Worm (Caenorhabditis elegans) whole organism, L1 larva: ENCODE results near the gene K02D10.8.

Experiments
- F16B12.6 ChIP-seq: fragments of 150-350 bp; optimal IDR thresholded peaks from 2 replicates; lab custom pipeline; 2014; ENCODE audit warnings: missing biosample characterization, missing genetic modification characterization
- Y116A8C.19 ChIP-seq: sonication (generic microtip); optimal IDR thresholded peaks from 2 replicates; lab custom pipeline; 2016; ENCODE audit warnings: missing compliant biosample characterization, missing genetic modification characterization, borderline replicate concordance
- aha-1 ChIP-seq: fragments of 150-350 bp; optimal IDR thresholded peaks from 2 replicates; lab custom pipeline; 2014; ENCODE audit warnings: missing biosample characterization, missing genetic modification characterization
- alr-1 ChIP-seq: fragments of 200-800 bp; sonication (Bioruptor generic); optimal IDR thresholded peaks from 2 replicates; lab custom pipeline; 2018; ENCODE audit warnings: borderline replicate concordance, mild to moderate bottlenecking, missing genetic modification characterization, missing compliant biosample characterization
- blmp-1 ChIP-seq: fragments of 150-350 bp; optimal IDR thresholded peaks from 2 replicates; lab custom pipeline; 2014; ENCODE audit warnings: missing biosample characterization, missing genetic modification characterization
- ceh-82 ChIP-seq, 3 experiments: fragments of 150-350 bp in 1 of 3; sonication (generic microtip) in 2 of 3; optimal IDR thresholded peaks; 2 replicates each; lab custom pipeline; 2014 to 2017; ENCODE audit warnings: missing biosample characterization in 3 of 3, missing genetic modification characterization in 3 of 3
- ceh-88 ChIP-seq: fragments of 200-800 bp; sonication (Bioruptor generic); IDR thresholded peaks from 2 replicates; pipeline ENCODE4 v1.3.6; 2022; ENCODE audit warnings: missing genetic modification characterization, missing compliant biosample characterization
- ces-1 ChIP-seq: fragments of 150-350 bp; optimal IDR thresholded peaks from 2 replicates; lab custom pipeline; 2014; ENCODE audit warnings: missing biosample characterization, missing genetic modification reagents, missing genetic modification characterization
- efl-1 ChIP-seq, 4 experiments: fragments of 150-350 bp; optimal IDR thresholded peaks in 3 of 4; peaks in 1 of 4; 1 replicate in 1 of 4; 2 replicates in 3 of 4; lab custom pipeline; 2014; ENCODE audit warnings: missing biosample characterization in 2 of 4, missing genetic modification characterization in 2 of 4, missing genetic modification reagents in 2 of 4
- efl-3 ChIP-seq: fragments of 200-800 bp; sonication (Bioruptor generic); optimal IDR thresholded peaks from 2 replicates; lab custom pipeline; 2018; ENCODE audit warnings: mild to moderate bottlenecking, missing genetic modification characterization, missing compliant biosample characterization
- elt-2 ChIP-seq: sonication (generic microtip); optimal IDR thresholded peaks from 2 replicates; lab custom pipeline; 2016; ENCODE audit warnings: missing genetic modification characterization, mild to moderate bottlenecking, inconsistent platforms, missing compliant biosample characterization, missing genetic modification reagents
- elt-3 ChIP-seq, 6 experiments: fragments of 150-350 bp in 1 of 6; sonication (generic microtip); optimal IDR thresholded peaks; 2 replicates each; lab custom pipeline; 2017 to 2018; ENCODE audit warnings: missing biosample characterization in 6 of 6, missing genetic modification characterization in 6 of 6, inconsistent platforms in 1 of 6
- ets-5 ChIP-seq: fragments of 200-800 bp; sonication (Bioruptor generic); IDR thresholded peaks from 2 replicates; pipeline ENCODE4 v1.3.6; 2022; ENCODE audit warnings: missing genetic modification characterization, missing compliant biosample characterization
- fkh-10 ChIP-seq: sonication (generic microtip); optimal IDR thresholded peaks from 2 replicates; lab custom pipeline; 2017; ENCODE audit warnings: missing biosample characterization, missing genetic modification reagents, missing genetic modification characterization
- fkh-4 ChIP-seq: sonication (generic microtip); optimal IDR thresholded peaks from 2 replicates; lab custom pipeline; 2016; ENCODE audit warnings: missing compliant biosample characterization, missing genetic modification characterization, borderline replicate concordance
- fkh-8 ChIP-seq: sonication (generic microtip); optimal IDR thresholded peaks from 2 replicates; lab custom pipeline; 2016; ENCODE audit warnings: mild to moderate bottlenecking, missing genetic modification characterization, missing compliant biosample characterization
- fos-1 ChIP-seq: fragments of 150-350 bp; optimal IDR thresholded peaks from 2 replicates; lab custom pipeline; 2014; ENCODE audit warnings: missing biosample characterization, missing genetic modification characterization
- grh-1 ChIP-seq: fragments of 200-800 bp; sonication (Bioruptor generic); IDR thresholded peaks from 2 replicates; pipeline ENCODE4 v1.3.6; 2022; ENCODE audit warnings: missing genetic modification reagents, missing genetic modification characterization, missing compliant biosample characterization
- irx-1 ChIP-seq: sonication (generic microtip); optimal IDR thresholded peaks from 2 replicates; lab custom pipeline; 2016; ENCODE audit warnings: missing genetic modification characterization, missing compliant biosample characterization
- isw-1 ChIP-seq: fragments of 200-800 bp; sonication (Bioruptor generic); IDR thresholded peaks from 2 replicates; pipeline ENCODE4 v1.3.6; 2022; ENCODE audit warnings: missing genetic modification characterization, missing compliant biosample characterization
- lin-13 ChIP-seq: fragments of 150-350 bp; optimal IDR thresholded peaks from 2 replicates; lab custom pipeline; 2014; ENCODE audit warnings: missing biosample characterization, missing genetic modification reagents, missing genetic modification characterization
- lin-14 ChIP-seq: fragments of 200-800 bp; sonication (Bioruptor generic); optimal IDR thresholded peaks from 2 replicates; lab custom pipeline; 2018; ENCODE audit warnings: mild to moderate bottlenecking, missing genetic modification characterization, moderate library complexity, missing compliant biosample characterization
- lin-15B ChIP-seq: fragments of 150-350 bp; sonication (generic microtip); optimal IDR thresholded peaks from 3 replicates; lab custom pipeline; 2014; ENCODE audit warnings: missing biosample characterization, missing genetic modification characterization
- lin-39 ChIP-seq: fragments of 150-350 bp; optimal IDR thresholded peaks from 2 replicates; lab custom pipeline; 2014; ENCODE audit warnings: missing biosample characterization, missing genetic modification reagents, missing genetic modification characterization
- lsy-2 ChIP-seq, 2 experiments: fragments of 150-350 bp; optimal IDR thresholded peaks; 2 replicates each; lab custom pipeline; 2014; ENCODE audit warnings: missing biosample characterization in 2 of 2, missing genetic modification characterization in 2 of 2
- mab-9 ChIP-seq: fragments of 200-800 bp; sonication (Bioruptor generic); IDR thresholded peaks from 2 replicates; pipeline ENCODE4 v1.3.6; 2022; ENCODE audit warnings: missing genetic modification reagents, missing genetic modification characterization, missing compliant biosample characterization
- mdl-1 ChIP-seq, 2 experiments: fragments of 150-350 bp; optimal IDR thresholded peaks; 2 replicates each; lab custom pipeline; 2014 to 2017; ENCODE audit warnings: missing biosample characterization in 2 of 2, missing genetic modification characterization in 2 of 2, inconsistent platforms in 1 of 2
- mef-2 ChIP-seq: fragments of 150-350 bp; optimal IDR thresholded peaks from 2 replicates; lab custom pipeline; 2014; ENCODE audit warnings: missing biosample characterization, missing genetic modification characterization
- nhr-11 ChIP-seq: fragments of 150-350 bp; optimal IDR thresholded peaks from 2 replicates; lab custom pipeline; 2014; ENCODE audit warnings: missing biosample characterization, missing genetic modification characterization
- nhr-12 ChIP-seq: sonication (generic microtip); optimal IDR thresholded peaks from 2 replicates; lab custom pipeline; 2017; ENCODE audit warnings: missing biosample characterization, missing genetic modification characterization
- nhr-28 ChIP-seq: fragments of 150-350 bp; optimal IDR thresholded peaks from 2 replicates; lab custom pipeline; 2014; ENCODE audit warnings: missing biosample characterization, missing genetic modification characterization
- nhr-47 ChIP-seq: sonication (generic microtip); optimal IDR thresholded peaks from 2 replicates; lab custom pipeline; 2016; ENCODE audit warnings: mild to moderate bottlenecking, missing genetic modification characterization, moderate library complexity, missing compliant biosample characterization
- nhr-71 ChIP-seq: sonication (generic microtip); optimal IDR thresholded peaks from 2 replicates; lab custom pipeline; 2016; ENCODE audit warnings: mild to moderate bottlenecking, missing genetic modification characterization, moderate library complexity, missing compliant biosample characterization
- nhr-76 ChIP-seq: sonication (generic microtip); optimal IDR thresholded peaks from 2 replicates; lab custom pipeline; 2017; ENCODE audit warnings: missing biosample characterization, missing genetic modification characterization
- nhr-90 ChIP-seq: sonication (generic microtip); optimal IDR thresholded peaks from 2 replicates; lab custom pipeline; 2016; ENCODE audit warnings: mild to moderate bottlenecking, missing genetic modification characterization, missing compliant biosample characterization; ENCODE audit not compliant: poor library complexity
- pag-3 ChIP-seq: sonication (generic microtip); optimal IDR thresholded peaks from 2 replicates; lab custom pipeline; 2017; ENCODE audit warnings: missing genetic modification characterization, mild to moderate bottlenecking, missing compliant biosample characterization, antibody characterized with exemption, borderline replicate concordance; ENCODE audit not compliant: insufficient read depth
- rnt-1 ChIP-seq: sonication (generic microtip); optimal IDR thresholded peaks from 2 replicates; lab custom pipeline; 2016; ENCODE audit warnings: mild to moderate bottlenecking, missing genetic modification characterization, moderate library complexity, missing compliant biosample characterization
- snpc-4 ChIP-seq: fragments of 150-350 bp; optimal IDR thresholded peaks from 2 replicates; lab custom pipeline; 2014; ENCODE audit warnings: missing biosample characterization, missing genetic modification characterization
- snu-23 ChIP-seq: sonication (generic microtip); optimal IDR thresholded peaks from 2 replicates; lab custom pipeline; 2016; ENCODE audit warnings: missing genetic modification characterization, missing compliant biosample characterization
- tbx-2 ChIP-seq: sonication (generic microtip); optimal IDR thresholded peaks from 2 replicates; lab custom pipeline; 2016; ENCODE audit warnings: missing genetic modification characterization, missing compliant biosample characterization
- tlp-1 ChIP-seq: fragments of 150-350 bp; optimal IDR thresholded peaks from 2 replicates; lab custom pipeline; 2014; ENCODE audit warnings: missing biosample characterization, missing genetic modification characterization
- unc-130 ChIP-seq: fragments of 150-350 bp; optimal IDR thresholded peaks from 2 replicates; lab custom pipeline; 2017; ENCODE audit warnings: missing biosample characterization, missing genetic modification characterization, inconsistent platforms
- unc-98 ChIP-seq: fragments of 200-800 bp; sonication (Bioruptor generic); IDR thresholded peaks from 2 replicates; pipeline ENCODE4 v1.3.6; 2022; ENCODE audit warnings: missing genetic modification characterization, missing compliant biosample characterization
- vab-15 ChIP-seq: sonication (generic microtip); optimal IDR thresholded peaks from 2 replicates; lab custom pipeline; 2017; ENCODE audit warnings: missing genotype, mild to moderate bottlenecking, missing genetic modification characterization, missing compliant biosample characterization
- xbp-1 ChIP-seq: sonication (generic microtip); optimal IDR thresholded peaks from 2 replicates; lab custom pipeline; 2016; ENCODE audit warnings: missing genetic modification characterization, missing compliant biosample characterization
- zag-1 ChIP-seq: fragments of 150-350 bp; optimal IDR thresholded peaks from 2 replicates; lab custom pipeline; 2014; ENCODE audit warnings: missing biosample characterization, missing genetic modification characterization
- zip-4 ChIP-seq: fragments of 200-800 bp; sonication (Bioruptor generic); optimal IDR thresholded peaks from 2 replicates; lab custom pipeline; 2018; ENCODE audit warnings: mild to moderate bottlenecking, missing genetic modification characterization, moderate library complexity, missing compliant biosample characterization
- ztf-11 ChIP-seq, 2 experiments: sonication (generic microtip); optimal IDR thresholded peaks; 2 replicates each; lab custom pipeline; 2016 to 2017; ENCODE audit warnings: missing genetic modification characterization in 2 of 2, missing biosample characterization in 1 of 2, missing compliant biosample characterization in 1 of 2

Gene K02D10.8

ce11 chrIII:8794793-8795192 is 8.6 kb downstream of the K02D10.8 start (continued):
- TF ChIP-seq elt-2 (tag; lab: Kevin White, UChicago) (peak; percentile 30), ceh-88 (GFP tag; lab: Robert Waterston, UW) (peak; percentile 49; the same call in 1 of the 2 replicates), ceh-82 (tag; optimal IDR thresholded peaks at IDR 0.05; lab: Kevin White, UChicago) (peak; percentile 26 to 76 (median 54)), mab-9 (GFP tag; lab: Robert Waterston, UW) (no peak)

ce11 chrIII:8795595-8796141 is 9.5 kb downstream of the K02D10.8 start:
- TF ChIP-seq nhr-28 (tag; lab: Kevin White, UChicago), result peak; percentile 42
- TF ChIP-seq fos-1 (tag; lab: Kevin White, UChicago), result peak; percentile 92
- peak; percentile 75 for TF ChIP-seq zag-1 (tag; lab: Kevin White, UChicago)
- TF ChIP-seq mdl-1 (tag; optimal IDR thresholded peaks at IDR 0.05; lab: Kevin White, UChicago), result peak; percentile 50 to 96
- TF ChIP-seq lin-13 (GFP tag; lab: Kevin White, UChicago), result peak; percentile 97
- peak; percentile 41 for TF ChIP-seq nhr-12 (tag; lab: Kevin White, UChicago)
- peak; percentile 83 for TF ChIP-seq nhr-76
- TF ChIP-seq lin-39 (tag; lab: Kevin White, UChicago), result peak; percentile 89
- peak; percentile 82 for TF ChIP-seq fkh-10
- no peak for TF ChIP-seq tlp-1 (tag; lab: Kevin White, UChicago)
- TF ChIP-seq lsy-2 (tag; optimal IDR thresholded peaks at IDR 0.05; lab: Kevin White, UChicago), result peak; percentile 93 to 95
- peak; percentile 52 for TF ChIP-seq fkh-4
- TF ChIP-seq lin-14, result peak; percentile 100
- no peak for TF ChIP-seq ets-5
- no peak for TF ChIP-seq alr-1
- peak; percentile 12 for TF ChIP-seq pag-3 (tag; lab: Kevin White, UChicago)
- peak in 3 of 6 experiments; percentile 73 to 95 (median 93) for TF ChIP-seq elt-3 (tag; optimal IDR thresholded peaks at IDR 0.05; lab: Kevin White, UChicago)
- peak; percentile 72 for TF ChIP-seq efl-3 (GFP tag; lab: Kevin White, UChicago)
- TF ChIP-seq zip-4 (GFP tag; lab: Kevin White, UChicago), result peak; percentile 77
- peak; percentile 91 for TF ChIP-seq isw-1
- TF ChIP-seq fkh-8 (tag; lab: Kevin White, UChicago), result peak; percentile 97
- TF ChIP-seq vab-15 (tag; lab: Kevin White, UChicago), result no peak
- TF ChIP-seq snu-23 (GFP tag; lab: Kevin White, UChicago), result peak; percentile 98
- TF ChIP-seq blmp-1 (tag; lab: Kevin White, UChicago), result peak; percentile 61
- peak; percentile 63 for TF ChIP-seq elt-2 (tag; lab: Kevin White, UChicago)
- peak; percentile 79 for TF ChIP-seq mab-9 (GFP tag; lab: Robert Waterston, UW)
- peak; percentile 91 for TF ChIP-seq nhr-90
- no peak for TF ChIP-seq unc-98 (GFP tag; lab: Robert Waterston, UW)
- TF ChIP-seq efl-1 (optimal IDR thresholded peaks at IDR 0.05; lab: Kevin White, UChicago), result peak; percentile 89 to 95
- peak; percentile 60 to 98 for TF ChIP-seq efl-1 (GFP tag; optimal IDR thresholded peaks at IDR 0.05 in 1 of 2; lab: Kevin White, UChicago)
- peak; percentile 97 for TF ChIP-seq nhr-47 (tag; lab: Kevin White, UChicago)
- TF ChIP-seq aha-1 (tag; lab: Kevin White, UChicago), result peak; percentile 84
- no peak for TF ChIP-seq lin-15B (tag; lab: Kevin White, UChicago)
- peak; percentile 7 for TF ChIP-seq F16B12.6 (tag; lab: Kevin White, UChicago)
- peak; percentile 99 for TF ChIP-seq tbx-2
- peak; percentile 91 for TF ChIP-seq unc-130 (tag; lab: Kevin White, UChicago)
- no peak for TF ChIP-seq ces-1 (GFP tag; lab: Kevin White, UChicago)
- peak in 1 of 2 experiments; percentile 91 for TF ChIP-seq ztf-11 (tag; optimal IDR thresholded peaks at IDR 0.05; lab: Kevin White, UChicago)
- TF ChIP-seq snpc-4, result peak; percentile 95
- TF ChIP-seq nhr-71 (tag; lab: Kevin White, UChicago), result peak; percentile 99
- TF ChIP-seq irx-1, result peak; percentile 94
- TF ChIP-seq mef-2 (tag; lab: Kevin White, UChicago), result peak; percentile 73
- TF ChIP-seq xbp-1 (tag; lab: Kevin White, UChicago), result peak; percentile 94
- peak; percentile 94 for TF ChIP-seq grh-1 (GFP tag; lab: Robert Waterston, UW)
- TF ChIP-seq nhr-11 (tag; lab: Kevin White, UChicago), result peak; percentile 95
- no peak for TF ChIP-seq Y116A8C.19 (tag; lab: Kevin White, UChicago)
- TF ChIP-seq rnt-1 (tag; lab: Kevin White, UChicago), result peak; percentile 94
